Fruit fly (Drosophila melanogaster) ovary, adult (tissue): ENCODE data around the gene CG18476.
A peak's percentile ranks its signal among the peaks of the same experiment; 100 is the strongest.

Experiments used
- CG17801 ChIP-seq: fragments of 200-800 bp; optimal IDR thresholded peaks from 2 replicates; lab custom pipeline; 2019; ENCODE audit warnings: missing biosample characterization, mild to moderate bottlenecking, missing genetic modification characterization, moderate library complexity; ENCODE audit not compliant: partially characterized antibody

Gene CG18476

dm6 chr3R:11673955-11674663 is 3.8 kb downstream of the CG18476 start, which contains the start of gene CG14715:
Gene CG14715 (plus strand): TSS chr3R:11674221.
- no peak for TF ChIP-seq CG17801 (GFP tag; lab: Kevin White, UChicago)

dm6 chr3R:11671784-11672183 is 6.1 kb downstream of the CG18476 start:
- no peak for TF ChIP-seq CG17801 (GFP tag; lab: Kevin White, UChicago)

dm6 chr3R:11670888-11671287 is 7.0 kb downstream of the CG18476 start:
- TF ChIP-seq CG17801 (GFP tag; lab: Kevin White, UChicago): no peak

dm6 chr3R:11669954-11670347 is 8.0 kb downstream of the CG18476 start:
- TF ChIP-seq CG17801 (GFP tag; lab: Kevin White, UChicago): no peak

dm6 chr3R:11669017-11669953 is 8.6 kb downstream of the CG18476 start:
- no peak for TF ChIP-seq CG17801 (GFP tag; lab: Kevin White, UChicago)

- TF ChIP-seq CG17801 (GFP tag; lab: Kevin White, UChicago): no peak
These were observed 11.8 kb downstream of the CG18476 start for dm6 chr3R:11665925-11666687.

- no peak for TF ChIP-seq CG17801 (GFP tag; lab: Kevin White, UChicago)
These were observed 12.4 kb downstream of the CG18476 start for dm6 chr3R:11665508-11665907.

dm6 chr3R:11663441-11663840 is 14.5 kb downstream of the CG18476 start:
- TF ChIP-seq CG17801 (GFP tag; lab: Kevin White, UChicago): no peak

dm6 chr3R:11662617-11663016 is 15.3 kb downstream of the CG18476 start:
- no peak for TF ChIP-seq CG17801 (GFP tag; lab: Kevin White, UChicago)

- peak; percentile 83 for TF ChIP-seq CG17801 (GFP tag; lab: Kevin White, UChicago)
These were observed 16.2 kb downstream of the CG18476 start for dm6 chr3R:11661712-11662111.

dm6 chr3R:11661187-11661586 is 16.7 kb downstream of the CG18476 start:
- TF ChIP-seq CG17801 (GFP tag; lab: Kevin White, UChicago): no peak

dm6 chr3R:11657786-11658193 is 20.1 kb downstream of the CG18476 start:
- no peak for TF ChIP-seq CG17801 (GFP tag; lab: Kevin White, UChicago)

dm6 chr3R:11656614-11657216 is 21.2 kb downstream of the CG18476 start:
- TF ChIP-seq CG17801 (GFP tag; lab: Kevin White, UChicago): peak; percentile 97

- TF ChIP-seq CG17801 (GFP tag; lab: Kevin White, UChicago): peak; percentile 87
These were observed 22.0 kb downstream of the CG18476 start, which contains the start of gene CG42327 for dm6 chr3R:11655873-11656374. Gene CG42327 (plus strand): TSS chr3R:11656149.
